Worm (Caenorhabditis elegans) whole organism, midembryonic: ENCODE results near the gene kle-2.

Experiments used
- T22C8.4 ChIP-seq: fragments of 200-800 bp; sonication (Bioruptor generic); IDR thresholded peaks from 2 replicates; pipeline ENCODE4 v1.3.6; 2022; ENCODE audit warnings: missing genetic modification characterization, missing compliant biosample characterization
- klf-2 ChIP-seq: fragments of 200-800 bp; sonication (Bioruptor generic); conservative IDR thresholded peaks from 2 replicates; pipeline ENCODE4 v1.3.6; 2022; ENCODE audit warnings: missing genetic modification reagents, missing genetic modification characterization, missing compliant biosample characterization
- med-1 ChIP-seq: sonication (generic microtip); optimal IDR thresholded peaks from 2 replicates; lab custom pipeline; 2017; ENCODE audit warnings: missing genetic modification characterization, mild to moderate bottlenecking, missing compliant biosample characterization, antibody characterized with exemption, missing genetic modification reagents; ENCODE audit not compliant: insufficient read depth

- TF ChIP-seq med-1 (GFP tag; lab: Kevin White, UChicago) (no peak), klf-2 (GFP tag; lab: Robert Waterston, UW) (no peak), T22C8.4 (GFP tag; lab: Robert Waterston, UW) (no peak)
Measured at ce11 chrIII:7958085-7958484, 16.6 kb downstream of the kle-2 start, which contains the start of gene C29E4.11.
